Worm (Caenorhabditis elegans): ENCODE measurements around the gene F54D12.7.

The F54D12.7 gene

DNA sequence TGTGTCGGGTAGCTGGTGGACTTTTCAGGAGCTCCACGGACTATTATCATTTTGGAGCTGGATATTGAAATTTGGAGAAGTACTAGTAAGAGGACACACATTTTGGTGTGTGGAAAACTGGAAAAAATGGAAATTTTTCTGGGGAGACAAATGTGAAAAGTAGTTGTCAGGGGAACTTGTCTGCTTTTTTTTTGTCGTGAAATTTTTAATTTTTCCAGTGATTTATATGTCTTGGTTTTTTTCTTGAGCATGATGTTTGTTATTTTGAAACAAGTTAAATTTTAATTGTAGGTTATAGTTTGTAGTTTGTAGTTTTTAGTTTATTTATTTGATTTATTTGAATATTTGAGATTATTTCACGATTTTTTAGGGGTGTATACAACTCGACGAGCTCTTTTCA lies at the start of gene F54D12.7:
Gene F54D12.7 (minus strand): TSS at position 101 of the 400 bp plus-strand sequence.
- TF ChIP-seq C34B4.2 (tag; optimal IDR thresholded peaks at IDR 0.05): no peak
- TF ChIP-seq isw-1 (GFP tag; IDR thresholded peaks at IDR 0.05): no peak
- TF ChIP-seq tbx-2 (tag; optimal IDR thresholded peaks at IDR 0.05): no peak
- TF ChIP-seq ceh-8 (GFP tag; optimal IDR thresholded peaks at IDR 0.05): no peak
- TF ChIP-seq lin-39 (tag; optimal IDR thresholded peaks at IDR 0.05): no peak
- no peak for TF ChIP-seq ama-1 (optimal IDR thresholded peaks at IDR 0.05)
- TF ChIP-seq unc-130 (tag; optimal IDR thresholded peaks at IDR 0.05): no peak
- TF ChIP-seq ceh-88 (GFP tag; IDR thresholded peaks at IDR 0.05): no peak
- TF ChIP-seq nhr-76 (tag; optimal IDR thresholded peaks at IDR 0.05): no peak
- TF ChIP-seq pax-3 (tag; optimal IDR thresholded peaks at IDR 0.05): no peak
- TF ChIP-seq elt-3 (tag; optimal IDR thresholded peaks at IDR 0.05): no peak
- no peak for TF ChIP-seq lin-15B (tag; optimal IDR thresholded peaks at IDR 0.05)
- TF ChIP-seq aly-2 (tag; optimal IDR thresholded peaks at IDR 0.05): no peak
- TF ChIP-seq unc-86 (tag; optimal IDR thresholded peaks at IDR 0.05): no peak
- TF ChIP-seq xbp-1 (tag; optimal IDR thresholded peaks at IDR 0.05): no peak
- no peak for TF ChIP-seq grh-1 (GFP tag; IDR thresholded peaks at IDR 0.05)
- TF ChIP-seq Y116A8C.19 (tag; optimal IDR thresholded peaks at IDR 0.05; ENCODE audit: borderline replicate concordance): no peak
- no peak for TF ChIP-seq nhr-85 (tag)
- TF ChIP-seq egl-27 (tag; optimal IDR thresholded peaks at IDR 0.05): no peak

ce11 chrII:1423660-1424059 lies 38.5 kb upstream of the F54D12.7 start, which contains the start of gene Y51H7C.10:
Gene Y51H7C.10 (minus strand): TSS chrII:1423760.
- TF ChIP-seq unc-130 (tag; optimal IDR thresholded peaks at IDR 0.05) (no peak), dsc-1 (tag; optimal IDR thresholded peaks at IDR 0.05) (no peak), efl-1 (optimal IDR thresholded peaks at IDR 0.05) (no peak), efl-1 (GFP tag; optimal IDR thresholded peaks at IDR 0.05 in 1 of 2) (peak in 1 of 2 experiments; percentile 33)

- TF ChIP-seq lin-39 (tag; optimal IDR thresholded peaks at IDR 0.05) (no peak), efl-1 (optimal IDR thresholded peaks at IDR 0.05) (no peak), efl-1 (GFP tag; optimal IDR thresholded peaks at IDR 0.05 in 1 of 2) (no peak), dpl-1 (GFP tag; optimal IDR thresholded peaks at IDR 0.05) (no peak), blmp-1 (tag; optimal IDR thresholded peaks at IDR 0.05) (no peak), ces-1 (GFP tag; optimal IDR thresholded peaks at IDR 0.05) (no peak), fkh-10 (GFP tag; optimal IDR thresholded peaks at IDR 0.05) (no peak), irx-1 (tag; optimal IDR thresholded peaks at IDR 0.05) (no peak), ceh-63 (GFP tag; optimal IDR thresholded peaks at IDR 0.05) (no peak), dsc-1 (tag; optimal IDR thresholded peaks at IDR 0.05) (no peak), lin-35 (GFP tag; optimal IDR thresholded peaks at IDR 0.05) (no peak), C04F5.9 (tag; optimal IDR thresholded peaks at IDR 0.05) (no peak), nhr-77 (tag; optimal IDR thresholded peaks at IDR 0.05) (no peak), unc-86 (tag; optimal IDR thresholded peaks at IDR 0.05) (no peak), rnt-1 (tag; optimal IDR thresholded peaks at IDR 0.05) (no peak), hlh-4 (tag; optimal IDR thresholded peaks at IDR 0.05) (no peak), ztf-4 (tag; optimal IDR thresholded peaks at IDR 0.05) (no peak), unc-130 (tag; optimal IDR thresholded peaks at IDR 0.05) (no peak), efl-3 (GFP tag; optimal IDR thresholded peaks at IDR 0.05) (no peak), mdl-1 (tag; optimal IDR thresholded peaks at IDR 0.05) (no peak), nhr-12 (tag; optimal IDR thresholded peaks at IDR 0.05) (no peak)
Observed at ce11 chrII:1420806-1421463, 35.8 kb upstream of the F54D12.7 start.

DNA sequence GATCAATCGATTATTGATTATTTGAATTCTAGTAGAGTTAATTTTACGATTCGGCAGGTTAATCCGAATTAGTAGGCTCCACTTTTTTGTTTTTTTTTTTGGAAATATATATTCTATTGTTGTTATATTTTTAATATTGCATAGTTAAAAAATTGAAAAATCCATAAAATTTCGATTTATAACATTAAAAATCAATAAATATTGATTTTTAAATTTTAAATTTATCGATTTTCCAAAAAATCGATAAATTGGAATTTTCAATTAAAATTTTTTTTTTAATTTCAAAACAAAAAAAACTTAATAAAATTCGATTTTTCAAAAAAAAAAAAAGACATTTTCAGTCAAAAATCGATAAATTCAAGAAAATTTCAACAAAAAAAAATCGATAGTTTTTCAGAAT lies 34.8 kb upstream of the F54D12.7 start:
- TF ChIP-seq fkh-10 (GFP tag; optimal IDR thresholded peaks at IDR 0.05) (no peak), efl-1 (optimal IDR thresholded peaks at IDR 0.05) (no peak), efl-1 (GFP tag; optimal IDR thresholded peaks at IDR 0.05 in 1 of 2) (peak in 1 of 2 experiments; percentile 86)
